Worm (Caenorhabditis elegans): ENCODE measurements around the gene Y43F8A.1.

Gene Y43F8A.1

DNA sequence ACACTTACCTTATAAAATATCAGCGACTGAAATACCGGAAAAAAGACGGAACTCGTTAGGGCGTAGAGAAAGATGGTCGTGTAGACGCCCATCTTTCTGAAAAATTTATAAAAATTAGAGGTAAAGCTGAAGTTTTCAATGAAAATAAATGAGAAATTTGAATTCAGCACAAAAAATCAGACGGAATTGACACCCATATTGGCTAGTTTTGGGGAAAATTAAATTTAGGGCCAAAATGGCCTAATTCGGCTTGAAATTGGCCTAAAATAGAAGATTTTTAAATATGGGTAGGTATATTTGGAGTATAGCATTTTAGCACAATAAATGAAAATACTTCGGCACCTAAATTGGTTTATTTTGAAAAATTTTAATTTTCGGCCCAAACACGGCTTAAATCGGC is 19.7 kb downstream of the Y43F8A.1 start, which contains the start of gene slcr-46.2:
TSS of gene slcr-46.2 (minus strand) at position 101 of the 400 bp plus-strand sequence.
- TF ChIP-seq lsy-2 (tag; optimal IDR thresholded peaks at IDR 0.05) (no peak), alr-1 (tag; optimal IDR thresholded peaks at IDR 0.05) (no peak), aly-2 (tag; optimal IDR thresholded peaks at IDR 0.05) (no peak), sma-3 (GFP tag; optimal IDR thresholded peaks at IDR 0.05) (no peak), unc-62 (GFP tag; optimal IDR thresholded peaks at IDR 0.05) (no peak), lin-39 (tag; optimal IDR thresholded peaks at IDR 0.05) (no peak), blmp-1 (tag; optimal IDR thresholded peaks at IDR 0.05; ENCODE audit: insufficient read depth) (no peak), ceh-82 (tag; optimal IDR thresholded peaks at IDR 0.05) (no peak), ztf-4 (tag; optimal IDR thresholded peaks at IDR 0.05) (no peak), unc-39 (tag; optimal IDR thresholded peaks at IDR 0.05) (no peak), C34F6.9 (tag; optimal IDR thresholded peaks at IDR 0.05) (no peak), ztf-11 (tag; optimal IDR thresholded peaks at IDR 0.05) (no peak), nhr-12 (tag; optimal IDR thresholded peaks at IDR 0.05) (no peak)

ce11 chrV:19391242-19391641 is 21.0 kb downstream of the Y43F8A.1 start:
- TF ChIP-seq lsy-2 (tag; optimal IDR thresholded peaks at IDR 0.05) (peak in 1 of 2 experiments; percentile 33), unc-55 (GFP tag; optimal IDR thresholded peaks at IDR 0.05) (peak; percentile 57), ceh-82 (tag; optimal IDR thresholded peaks at IDR 0.05) (no peak), nhr-6 (tag; optimal IDR thresholded peaks at IDR 0.05) (no peak), nhr-129 (tag; optimal IDR thresholded peaks at IDR 0.05) (peak; percentile 10), crh-2 (tag; optimal IDR thresholded peaks at IDR 0.05) (peak; percentile 14), nhr-11 (tag; optimal IDR thresholded peaks at IDR 0.05) (no peak), nhr-10 (tag; optimal IDR thresholded peaks at IDR 0.05) (no peak), ZK546.5 (tag; optimal IDR thresholded peaks at IDR 0.05) (no peak), C34F6.9 (tag; optimal IDR thresholded peaks at IDR 0.05) (peak; percentile 20)

DNA sequence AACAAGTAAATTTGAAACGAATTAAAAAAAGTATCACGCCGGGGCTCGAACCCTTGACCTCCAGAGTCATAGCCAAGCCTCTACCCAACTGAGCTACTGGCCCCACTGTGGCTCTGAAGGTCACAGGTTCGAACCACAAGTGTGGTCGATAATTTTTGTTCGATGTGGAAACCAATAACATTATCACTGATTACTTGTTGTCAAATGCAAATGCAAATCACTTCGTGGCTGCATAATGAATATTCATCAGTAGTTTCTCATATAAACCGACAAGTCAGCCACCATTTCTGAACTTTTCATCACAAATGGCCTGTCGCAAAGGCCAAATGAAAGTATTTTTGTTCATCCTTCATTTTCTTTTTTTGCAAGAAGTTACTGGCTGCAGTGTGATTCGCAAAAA is 24.5 kb downstream of the Y43F8A.1 start, which contains the start of gene C25F9.8:
TSS of gene C25F9.8 (plus strand) at position 301 of the 400 bp plus-strand sequence.
- TF ChIP-seq lsy-2 (tag; optimal IDR thresholded peaks at IDR 0.05), result no peak
- no peak for TF ChIP-seq unc-39 (tag; optimal IDR thresholded peaks at IDR 0.05)
- TF ChIP-seq ceh-82 (tag; optimal IDR thresholded peaks at IDR 0.05), result no peak
- no peak for TF ChIP-seq nhr-77 (tag; optimal IDR thresholded peaks at IDR 0.05)
- TF ChIP-seq nhr-25 (tag; optimal IDR thresholded peaks at IDR 0.05), result no peak
- no peak for TF ChIP-seq mbf-1 (tag; optimal IDR thresholded peaks at IDR 0.05)
- no peak for TF ChIP-seq nhr-10 (tag; optimal IDR thresholded peaks at IDR 0.05)
- TF ChIP-seq ZK546.5 (tag; optimal IDR thresholded peaks at IDR 0.05), result no peak
- TF ChIP-seq egl-27 (tag; optimal IDR thresholded peaks at IDR 0.05), result no peak
- no peak for TF ChIP-seq aly-2 (tag; optimal IDR thresholded peaks at IDR 0.05)
- TF ChIP-seq ama-1 (optimal IDR thresholded peaks at IDR 0.05), result no peak
- TF ChIP-seq zag-1 (tag; optimal IDR thresholded peaks at IDR 0.05), result no peak
- TF ChIP-seq lin-39 (tag; optimal IDR thresholded peaks at IDR 0.05), result no peak
- TF ChIP-seq snpc-4 (tag; optimal IDR thresholded peaks at IDR 0.05), result no peak
- no peak for TF ChIP-seq skn-1 (tag; optimal IDR thresholded peaks at IDR 0.05)
- TF ChIP-seq blmp-1 (tag; optimal IDR thresholded peaks at IDR 0.05; ENCODE audit: insufficient read depth), result no peak
- no peak for TF ChIP-seq ztf-4 (tag; optimal IDR thresholded peaks at IDR 0.05)
- no peak for TF ChIP-seq nhr-21 (tag; optimal IDR thresholded peaks at IDR 0.05)

ce11 chrV:19396576-19397313 is 26.5 kb downstream of the Y43F8A.1 start:
- TF ChIP-seq C34F6.9 (tag; optimal IDR thresholded peaks at IDR 0.05), result no peak
- TF ChIP-seq nhr-10 (tag; optimal IDR thresholded peaks at IDR 0.05), result no peak
- TF ChIP-seq nhr-129 (tag; optimal IDR thresholded peaks at IDR 0.05), result no peak
- no peak for TF ChIP-seq ama-1 (optimal IDR thresholded peaks at IDR 0.05)
- TF ChIP-seq sma-9 (GFP tag; optimal IDR thresholded peaks at IDR 0.05), result no peak
- no peak for TF ChIP-seq sma-9 (tag; optimal IDR thresholded peaks at IDR 0.05)
- TF ChIP-seq gmeb-1 (tag; optimal IDR thresholded peaks at IDR 0.05), result no peak
- no peak for TF ChIP-seq nhr-6 (tag; optimal IDR thresholded peaks at IDR 0.05)
- TF ChIP-seq ceh-16 (tag; optimal IDR thresholded peaks at IDR 0.05), result no peak
- TF ChIP-seq ZK546.5 (tag; optimal IDR thresholded peaks at IDR 0.05), result no peak
- no peak for TF ChIP-seq lin-39 (tag; optimal IDR thresholded peaks at IDR 0.05)

ce11 chrV:19398396-19398795 is 28.1 kb downstream of the Y43F8A.1 start:
- TF ChIP-seq skn-1 (tag; optimal IDR thresholded peaks at IDR 0.05) (no peak), nhr-129 (tag; optimal IDR thresholded peaks at IDR 0.05) (no peak), unc-62 (GFP tag; optimal IDR thresholded peaks at IDR 0.05) (no peak), elt-1 (tag; optimal IDR thresholded peaks at IDR 0.05) (no peak), crh-2 (tag; optimal IDR thresholded peaks at IDR 0.05) (no peak), lin-11 (tag; optimal IDR thresholded peaks at IDR 0.05) (no peak), nhr-23 (tag; optimal IDR thresholded peaks at IDR 0.05) (no peak), alr-1 (tag; optimal IDR thresholded peaks at IDR 0.05) (no peak), aly-2 (tag; optimal IDR thresholded peaks at IDR 0.05) (no peak), ceh-82 (tag; optimal IDR thresholded peaks at IDR 0.05) (no peak), mbf-1 (tag; optimal IDR thresholded peaks at IDR 0.05) (no peak), mdl-1 (tag; optimal IDR thresholded peaks at IDR 0.05) (no peak)
